Fruit fly (Drosophila melanogaster) whole organism, embryonic: ENCODE measurements around the gene Obp84a.

Experiments used
- Asciz ChIP-seq: fragments of 200-800 bp; sonication (Bioruptor generic); optimal IDR thresholded peaks from 2 replicates; lab custom pipeline; 2017; ENCODE audit warnings: missing biosample characterization, mild to moderate bottlenecking, missing genetic modification characterization, missing genetic modification reagents
- Atf3 ChIP-seq: fragments of 200-800 bp; sonication (Bioruptor generic); optimal IDR thresholded peaks from 3 replicates; lab custom pipeline; 2016; ENCODE audit warnings: missing biosample characterization, missing genetic modification characterization
- B-H2 ChIP-seq: fragments of 200-800 bp; sonication (Bioruptor generic); optimal IDR thresholded peaks from 2 replicates; lab custom pipeline; 2018; ENCODE audit warnings: missing biosample characterization, mild to moderate bottlenecking, missing genetic modification characterization
- CG10543 ChIP-seq: fragments of 200-800 bp; sonication (Bioruptor generic); optimal IDR thresholded peaks from 3 replicates; lab custom pipeline; 2017; ENCODE audit warnings: missing biosample characterization, mild to moderate bottlenecking, missing genetic modification characterization, moderate library complexity
- CG12071 ChIP-seq: fragments of 200-800 bp; sonication (Bioruptor generic); optimal IDR thresholded peaks from 3 replicates; lab custom pipeline; 2018; ENCODE audit warnings: missing biosample characterization, mild to moderate bottlenecking, missing genetic modification characterization
- CG14014 ChIP-seq: fragments of 200-800 bp; sonication (Bioruptor generic); IDR thresholded peaks from 2 replicates; pipeline ENCODE4 v1.3.6; 2022; ENCODE audit warnings: missing biosample characterization, missing genetic modification characterization
- CG14441 ChIP-seq: fragments of 200-800 bp; sonication (Bioruptor generic); IDR thresholded peaks from 2 replicates; pipeline ENCODE4 v1.3.6; 2022; ENCODE audit warnings: missing biosample characterization, missing genetic modification characterization
- CG15073 ChIP-seq: fragments of 200-800 bp; sonication (Bioruptor generic); optimal IDR thresholded peaks from 2 replicates; lab custom pipeline; 2016; ENCODE audit warnings: missing biosample characterization, missing genetic modification characterization
- CG17186 ChIP-seq: fragments of 200-800 bp; sonication (Bioruptor generic); optimal IDR thresholded peaks from 3 replicates; lab custom pipeline; 2017; ENCODE audit warnings: missing biosample characterization, missing genetic modification reagents, missing genetic modification characterization
- CG17361 ChIP-seq: fragments of 200-800 bp; sonication (Bioruptor generic); IDR thresholded peaks from 3 replicates; pipeline ENCODE4 v1.3.6; 2022; ENCODE audit warnings: missing biosample characterization, missing genetic modification characterization
- CG17568 ChIP-seq: fragments of 200-800 bp; sonication (Bioruptor generic); optimal IDR thresholded peaks from 2 replicates; lab custom pipeline; 2018; ENCODE audit warnings: missing biosample characterization, mild to moderate bottlenecking, missing genetic modification characterization, moderate library complexity
- CG2116 ChIP-seq: fragments of 200-800 bp; sonication (Bioruptor generic); optimal IDR thresholded peaks from 3 replicates; lab custom pipeline; 2018; ENCODE audit warnings: missing biosample characterization, mild to moderate bottlenecking, missing genetic modification characterization
- CG33557 ChIP-seq: fragments of 200-800 bp; sonication (Bioruptor generic); optimal IDR thresholded peaks from 2 replicates; lab custom pipeline; 2019; ENCODE audit warnings: missing biosample characterization, mild to moderate bottlenecking, missing genetic modification characterization, moderate library complexity
- CG3407 ChIP-seq: fragments of 200-800 bp; sonication (Bioruptor generic); optimal IDR thresholded peaks from 2 replicates; lab custom pipeline; 2018; ENCODE audit warnings: missing biosample characterization, mild to moderate bottlenecking, missing genetic modification characterization
- CG34376 ChIP-seq: fragments of 200-800 bp; sonication (Bioruptor generic); optimal IDR thresholded peaks from 2 replicates; lab custom pipeline; 2018; ENCODE audit warnings: missing biosample characterization, mild to moderate bottlenecking, missing genetic modification characterization
- CG4730 ChIP-seq: fragments of 200-800 bp; sonication (Bioruptor generic); IDR thresholded peaks from 2 replicates; pipeline ENCODE4 v1.3.6; 2022; ENCODE audit warnings: missing biosample characterization, missing genetic modification characterization
- CG5180 ChIP-seq: fragments of 200-800 bp; sonication (Bioruptor generic); optimal IDR thresholded peaks from 3 replicates; lab custom pipeline; 2017; ENCODE audit warnings: missing biosample characterization, missing genetic modification characterization, mild to moderate bottlenecking, moderate library complexity, missing genetic modification reagents
- CG6272 ChIP-seq: fragments of 200-800 bp; sonication (Bioruptor generic); IDR thresholded peaks from 2 replicates; pipeline ENCODE4 v1.3.6; 2022; ENCODE audit warnings: missing biosample characterization, missing genetic modification characterization
- CG7556 ChIP-seq: fragments of 200-800 bp; sonication (Bioruptor generic); optimal IDR thresholded peaks from 2 replicates; lab custom pipeline; 2017; ENCODE audit warnings: missing biosample characterization, mild to moderate bottlenecking, missing genetic modification characterization
- CG8281 ChIP-seq: fragments of 200-800 bp; sonication (Bioruptor generic); optimal IDR thresholded peaks from 2 replicates; lab custom pipeline; 2018; ENCODE audit warnings: missing biosample characterization, mild to moderate bottlenecking, missing genetic modification characterization, moderate library complexity
- CG8359 ChIP-seq: fragments of 200-800 bp; sonication (Bioruptor generic); optimal IDR thresholded peaks from 2 replicates; lab custom pipeline; 2017; ENCODE audit warnings: missing biosample characterization, mild to moderate bottlenecking, missing genetic modification characterization, borderline replicate concordance
- CTCF ChIP-seq: fragments of 200-800 bp; sonication (Bioruptor generic); optimal IDR thresholded peaks from 2 replicates; lab custom pipeline; 2017; ENCODE audit warnings: missing biosample characterization, mild to moderate bottlenecking, missing genetic modification characterization, moderate library complexity
- Dref ChIP-seq: fragments of 200-800 bp; sonication (Bioruptor generic); IDR thresholded peaks from 2 replicates; pipeline ENCODE4 v1.3.6; 2022; ENCODE audit warnings: missing biosample characterization, missing genetic modification characterization
- Ets65A ChIP-seq: fragments of 200-800 bp; sonication (Bioruptor generic); peaks from one replicate; lab custom pipeline; 2016; ENCODE audit warnings: missing biosample characterization, missing genetic modification characterization
- Hr51 ChIP-seq, 2 experiments: fragments of 200-800 bp; sonication (Bioruptor generic); optimal IDR thresholded peaks; 2 replicates in 1 of 2; 3 replicates in 1 of 2; lab custom pipeline; 2016 to 2018; ENCODE audit warnings: missing biosample characterization in 2 of 2, missing genetic modification characterization in 2 of 2, mild to moderate bottlenecking in 1 of 2, moderate library complexity in 1 of 2
- Myb ChIP-seq: fragments of 200-800 bp; sonication (Bioruptor generic); optimal IDR thresholded peaks from 2 replicates; lab custom pipeline; 2016; ENCODE audit warnings: missing biosample characterization, missing genetic modification characterization
- Usf ChIP-seq: fragments of 200-800 bp; sonication (Bioruptor generic); optimal IDR thresholded peaks from 2 replicates; lab custom pipeline; 2017; ENCODE audit warnings: missing genotype, missing biosample characterization, missing genetic modification characterization
- az2 ChIP-seq: fragments of 200-800 bp; sonication (Bioruptor generic); optimal IDR thresholded peaks from 3 replicates; lab custom pipeline; 2016; ENCODE audit warnings: missing biosample characterization, missing genetic modification characterization
- bowl ChIP-seq: fragments of 200-800 bp; sonication (Bioruptor generic); IDR thresholded peaks from 2 replicates; pipeline ENCODE4 v1.3.6; 2022; ENCODE audit warnings: missing biosample characterization, missing genetic modification characterization
- cato ChIP-seq: fragments of 200-800 bp; sonication (Bioruptor generic); optimal IDR thresholded peaks from 2 replicates; lab custom pipeline; 2016; ENCODE audit warnings: missing biosample characterization, missing genetic modification characterization, borderline replicate concordance
- disco-r ChIP-seq: fragments of 200-800 bp; sonication (Bioruptor generic); optimal IDR thresholded peaks from 2 replicates; lab custom pipeline; 2016; ENCODE audit warnings: missing biosample characterization, missing genetic modification characterization
- en ChIP-seq: fragments of 200-800 bp; sonication (Bioruptor generic); optimal IDR thresholded peaks from 2 replicates; lab custom pipeline; 2016; ENCODE audit warnings: missing biosample characterization, missing genetic modification characterization
- exex ChIP-seq: fragments of 200-800 bp; sonication (Bioruptor generic); optimal IDR thresholded peaks from 4 replicates; lab custom pipeline; 2018; ENCODE audit warnings: missing biosample characterization, mild to moderate bottlenecking, missing genetic modification characterization, moderate library complexity
- gcm ChIP-seq: fragments of 200-800 bp; sonication (Bioruptor generic); optimal IDR thresholded peaks from 2 replicates; lab custom pipeline; 2019; ENCODE audit warnings: missing biosample characterization, mild to moderate bottlenecking, missing genetic modification characterization, moderate library complexity
- ham ChIP-seq: fragments of 200-800 bp; sonication (Bioruptor generic); IDR thresholded peaks from 2 replicates; pipeline ENCODE4 v1.3.6; 2022; ENCODE audit warnings: missing biosample characterization, missing genetic modification characterization
- inv ChIP-seq: fragments of 200-800 bp; sonication (Bioruptor generic); IDR thresholded peaks from 2 replicates; pipeline ENCODE4 v1.3.6; 2022; ENCODE audit warnings: missing biosample characterization, missing genetic modification characterization; ENCODE audit not compliant: partially characterized antibody
- ken ChIP-seq: fragments of 200-800 bp; sonication (Bioruptor generic); IDR thresholded peaks from 3 replicates; pipeline ENCODE4 v1.3.6; 2022; ENCODE audit warnings: missing biosample characterization, missing genetic modification characterization
- mirr ChIP-seq: fragments of 200-800 bp; sonication (Bioruptor generic); optimal IDR thresholded peaks from 3 replicates; lab custom pipeline; 2018; ENCODE audit warnings: missing biosample characterization, mild to moderate bottlenecking, missing genetic modification characterization
- nau ChIP-seq: fragments of 200-800 bp; sonication (Bioruptor generic); optimal IDR thresholded peaks from 3 replicates; lab custom pipeline; 2017; ENCODE audit warnings: missing biosample characterization, mild to moderate bottlenecking, missing genetic modification characterization, missing genetic modification reagents
- nmo ChIP-seq: fragments of 200-800 bp; sonication (Bioruptor generic); optimal IDR thresholded peaks from 2 replicates; lab custom pipeline; 2018; ENCODE audit warnings: missing biosample characterization, mild to moderate bottlenecking, missing genetic modification characterization, moderate library complexity
- prd ChIP-seq, 3 experiments: fragments of >200 bp in 2 of 3; fragments of 200-800 bp in 1 of 3; sonication (Bioruptor generic) in 1 of 3; optimal IDR thresholded peaks in 2 of 3; IDR thresholded peaks in 1 of 3; 2 replicates in 2 of 3; 3 replicates in 1 of 3; pipeline versions ENCODE4 v1.3.6 to Lab custom; 2017 to 2022; ENCODE audit warnings: missing biosample characterization in 1 of 3, missing genetic modification characterization in 1 of 3
- repo ChIP-seq: fragments of 200-800 bp; sonication (Bioruptor generic); optimal IDR thresholded peaks from 2 replicates; lab custom pipeline; 2016; ENCODE audit warnings: missing biosample characterization, missing genetic modification characterization
- schlank ChIP-seq: fragments of 200-800 bp; sonication (Bioruptor generic); optimal IDR thresholded peaks from 2 replicates; lab custom pipeline; 2018; ENCODE audit warnings: missing biosample characterization, mild to moderate bottlenecking, missing genetic modification characterization
- shn ChIP-seq: fragments of 200-800 bp; sonication (Bioruptor generic); optimal IDR thresholded peaks from 3 replicates; lab custom pipeline; 2016; ENCODE audit warnings: missing biosample characterization, missing genetic modification characterization
- stwl ChIP-seq: fragments of 200-800 bp; sonication (Bioruptor generic); optimal IDR thresholded peaks from 3 replicates; lab custom pipeline; 2018; ENCODE audit warnings: missing biosample characterization, mild to moderate bottlenecking, missing genetic modification characterization, moderate library complexity
- tap ChIP-seq: fragments of 200-800 bp; optimal IDR thresholded peaks from 3 replicates; lab custom pipeline; 2019; ENCODE audit warnings: missing biosample characterization, mild to moderate bottlenecking, missing genetic modification characterization, moderate library complexity
- tgo ChIP-seq: fragments of 200-800 bp; sonication (Bioruptor generic); IDR thresholded peaks from 3 replicates; pipeline ENCODE4 v1.3.6; 2022; ENCODE audit warnings: missing biosample characterization, missing genetic modification characterization
- vfl ChIP-seq: fragments of 200-800 bp; sonication (Bioruptor generic); optimal IDR thresholded peaks from 2 replicates; lab custom pipeline; 2016; ENCODE audit warnings: missing biosample characterization, missing genetic modification characterization
- vnd ChIP-seq: fragments of 200-800 bp; sonication (Bioruptor generic); IDR thresholded peaks from 3 replicates; pipeline ENCODE4 v1.3.6; 2022; ENCODE audit warnings: missing biosample characterization, missing genetic modification characterization; ENCODE audit not compliant: partially characterized antibody
- zfh2 ChIP-seq: fragments of 200-800 bp; sonication (Bioruptor generic); optimal IDR thresholded peaks from 2 replicates; lab custom pipeline; 2016; ENCODE audit warnings: missing biosample characterization, missing genetic modification characterization

Obp84a gene

DNA sequence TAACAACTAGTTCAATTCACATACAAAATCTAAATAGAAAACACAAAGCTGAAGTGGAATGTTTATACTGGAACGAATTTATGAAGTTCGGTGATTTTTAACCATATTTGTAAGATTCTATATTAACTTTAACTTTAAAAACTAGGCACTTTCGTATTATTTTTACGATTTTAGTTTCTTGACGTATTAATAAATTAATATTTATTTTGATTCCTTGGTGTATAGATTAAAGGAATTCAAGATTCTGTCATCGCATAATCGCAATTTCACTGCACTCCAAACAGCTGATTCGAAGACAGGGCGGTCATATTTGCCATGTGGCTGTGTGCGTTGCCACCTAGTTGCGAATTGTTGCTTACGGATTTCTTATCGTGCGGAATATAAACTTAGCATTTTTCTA lies 2.3 kb downstream of the Obp84a start, which contains the start of the genes CG1227 and Dtwd2 (continued):
- TF ChIP-seq CG12071 (GFP tag; lab: Kevin White, UChicago) (no peak), en (GFP tag; lab: Kevin White, UChicago) (no peak), CG6272 (GFP tag; lab: Robert Waterston, UW) (peak; percentile 26; the same call in 1 of the 2 replicates), CG5180 (GFP tag; lab: Kevin White, UChicago) (peak; percentile 66), bowl (GFP tag; lab: Robert Waterston, UW) (peak; percentile 69; the same call in 1 of the 2 replicates), disco-r (GFP tag; lab: Kevin White, UChicago) (peak; percentile 36), CG8359 (peak; percentile 50), CG14441 (GFP tag; lab: Robert Waterston, UW) (peak; percentile 84), stwl (tag; lab: Kevin White, UChicago) (peak; percentile 60), CG7556 (GFP tag; lab: Kevin White, UChicago) (no peak), exex (tag; lab: Kevin White, UChicago) (peak; percentile 74), CG10543 (GFP tag; lab: Kevin White, UChicago) (no peak), ken (GFP tag; lab: Robert Waterston, UW) (peak; percentile 78; the same call in 1 of the 3 replicates), CTCF (peak; percentile 8), CG17186 (GFP tag; lab: Kevin White, UChicago) (peak; percentile 16), prd (optimal IDR thresholded peaks at IDR 0.05; lab: Kevin White, UChicago) (no peak), prd (GFP tag; IDR thresholded peaks at IDR 0.05; lab: Robert Waterston, UW) (peak; percentile 81), repo (GFP tag; lab: Kevin White, UChicago) (no peak), B-H2 (peak; percentile 92), vfl (peak; percentile 19), nmo (peak; percentile 97), mirr (GFP tag; lab: Kevin White, UChicago) (no peak), tgo (GFP tag; lab: Robert Waterston, UW) (peak; percentile 93), Usf (GFP tag; lab: Kevin White, UChicago) (peak; percentile 65), CG34376 (GFP tag; lab: Kevin White, UChicago) (peak; percentile 93), CG17568 (GFP tag; lab: Kevin White, UChicago) (no peak), cato (GFP tag; lab: Kevin White, UChicago) (peak; percentile 49), shn (GFP tag; lab: Kevin White, UChicago) (no peak), CG3407 (GFP tag; lab: Kevin White, UChicago) (peak; percentile 78), CG4730 (GFP tag; lab: Robert Waterston, UW) (peak; percentile 79), inv (no peak), CG14014 (GFP tag; lab: Robert Waterston, UW) (peak; percentile 94), CG33557 (GFP tag; lab: Kevin White, UChicago) (peak; percentile 90), Atf3 (no peak), az2 (GFP tag; lab: Kevin White, UChicago) (peak; percentile 79), CG15073 (no peak), schlank (tag; lab: Kevin White, UChicago) (peak; percentile 77), nau (GFP tag; lab: Kevin White, UChicago) (no peak), Ets65A (GFP tag; lab: Kevin White, UChicago) (no peak), tap (tag; lab: Kevin White, UChicago) (peak; percentile 94), Myb (peak; percentile 8), Dref (GFP tag; lab: Robert Waterston, UW) (no peak), vnd (GFP tag; lab: Robert Waterston, UW) (no peak), CG2116 (peak; percentile 69), CG8281 (tag; lab: Kevin White, UChicago) (peak; percentile 78), gcm (GFP tag; lab: Kevin White, UChicago) (no peak), zfh2 (GFP tag; lab: Kevin White, UChicago) (peak; percentile 73), ham (GFP tag; lab: Robert Waterston, UW) (no peak), Asciz (peak; percentile 85), Hr51 (GFP tag; optimal IDR thresholded peaks at IDR 0.05; lab: Kevin White, UChicago) (peak; percentile 45 to 97), CG17361 (GFP tag; lab: Robert Waterston, UW) (no peak; the same call in 1 of the 3 replicates)
